Worm (Caenorhabditis elegans): ENCODE results near the gene srz-70.
A peak's percentile ranks its signal among the peaks of the same experiment; 100 is the strongest.

srz-70 gene

DNA sequence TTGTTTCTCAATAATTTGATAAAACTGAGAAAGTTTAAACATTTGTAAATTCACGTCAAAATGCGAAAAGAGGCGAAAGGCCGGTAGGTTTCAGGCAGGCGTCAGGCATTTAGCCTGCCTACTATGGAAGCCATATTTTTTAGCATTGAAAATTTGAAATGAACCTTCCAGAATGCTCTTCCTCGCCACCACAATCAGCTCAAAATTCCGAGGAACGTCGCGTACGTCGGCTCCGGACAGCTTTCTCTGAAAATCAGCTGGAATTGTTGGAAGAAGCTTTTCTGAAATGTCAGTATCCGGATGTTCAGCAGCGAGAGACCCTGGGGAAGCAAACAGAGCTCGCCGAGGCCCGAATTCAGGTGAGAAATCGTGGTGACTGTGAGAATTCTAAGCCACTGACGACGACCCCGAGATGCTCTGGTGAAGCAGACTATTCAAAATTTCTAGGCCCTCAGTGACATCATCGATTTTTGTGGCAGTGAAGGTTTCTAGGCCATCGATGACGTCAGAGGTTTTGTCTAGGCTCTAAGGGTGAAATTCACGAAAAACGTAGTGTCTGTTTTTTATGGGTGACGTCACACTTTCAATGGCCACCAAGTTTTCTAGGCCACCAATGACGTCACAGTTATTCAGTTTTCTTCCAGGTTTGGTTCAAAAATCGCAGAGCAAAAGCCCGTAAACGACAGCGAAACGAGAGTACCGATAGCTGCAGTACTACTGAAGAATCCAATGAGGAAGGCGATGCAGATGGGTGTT, 23.3 kb upstream of the srz-70 start:
- TF ChIP-seq ceh-58 (GFP tag; IDR thresholded peaks at IDR 0.05) (0 out of 2 replicates have a peak, but pooled peaks have one; percentile 35), lir-1 (GFP tag; conservative IDR thresholded peaks at IDR 0.05) (no peak), C06A6.2 (GFP tag; conservative IDR thresholded peaks at IDR 0.05) (no peak), Y79H2A.3 (GFP tag; conservative IDR thresholded peaks at IDR 0.05) (no peak), ceh-79 (tag; optimal IDR thresholded peaks at IDR 0.05) (no peak), B0035.1 (tag; optimal IDR thresholded peaks at IDR 0.05) (no peak), lin-35 (GFP tag; optimal IDR thresholded peaks at IDR 0.05) (no peak), zfh-2 (GFP tag; conservative IDR thresholded peaks at IDR 0.05) (peak; percentile 47; the same call in 1 of the 2 replicates), ztf-25 (GFP tag; IDR thresholded peaks at IDR 0.05) (no peak), repo-1 (tag; optimal IDR thresholded peaks at IDR 0.05) (no peak), hmg-1.2 (GFP tag; IDR thresholded peaks at IDR 0.05) (no peak)

DNA sequence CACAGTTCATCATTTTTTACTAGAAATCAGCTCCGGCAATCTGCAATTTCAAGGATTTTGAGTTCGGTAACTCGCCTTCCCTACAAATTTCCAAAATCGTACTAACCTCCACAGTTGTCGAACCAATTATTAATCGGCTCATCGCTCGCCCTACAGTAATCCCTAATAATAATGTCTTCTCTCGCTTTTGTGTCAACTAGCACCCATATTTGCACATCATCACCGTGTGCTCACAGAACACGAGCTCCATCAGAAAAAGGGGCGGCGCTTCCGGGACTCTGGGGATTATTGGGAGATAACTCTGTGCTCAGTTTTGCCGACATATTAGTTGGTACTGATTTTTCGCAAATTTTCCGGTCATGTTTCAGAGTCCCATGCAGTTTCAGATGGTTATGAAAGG, 19.1 kb upstream of the srz-70 start, which contains the start of gene ceh-53:
Gene ceh-53 (plus strand): TSS at position 301 of the 400 bp plus-strand sequence.
- TF ChIP-seq attf-5 (GFP tag; optimal IDR thresholded peaks at IDR 0.05) (no peak), ceh-27 (GFP tag; optimal IDR thresholded peaks at IDR 0.05) (no peak), nhr-27 (tag; optimal IDR thresholded peaks at IDR 0.05) (no peak), dox-1 (GFP tag; IDR thresholded peaks at IDR 0.05) (no peak), F33H1.4 (GFP tag; IDR thresholded peaks at IDR 0.05) (no peak), ztf-26 (tag; optimal IDR thresholded peaks at IDR 0.05) (no peak), T26A5.8 (tag; optimal IDR thresholded peaks at IDR 0.05) (no peak), hrde-1 (tag; optimal IDR thresholded peaks at IDR 0.05; ENCODE audit: borderline replicate concordance) (no peak), Y53G8AR.9 (GFP tag; conservative IDR thresholded peaks at IDR 0.05) (no peak), ztf-3 (GFP tag; optimal IDR thresholded peaks at IDR 0.05) (no peak), lsl-1 (GFP tag; optimal IDR thresholded peaks at IDR 0.05) (no peak), athp-1 (tag; optimal IDR thresholded peaks at IDR 0.05) (no peak), lsy-27 (tag; optimal IDR thresholded peaks at IDR 0.05; ENCODE audit: borderline replicate concordance, insufficient read depth) (no peak), nhr-179 (tag; optimal IDR thresholded peaks at IDR 0.05) (no peak), him-1 (tag; optimal IDR thresholded peaks at IDR 0.05) (no peak)

DNA sequence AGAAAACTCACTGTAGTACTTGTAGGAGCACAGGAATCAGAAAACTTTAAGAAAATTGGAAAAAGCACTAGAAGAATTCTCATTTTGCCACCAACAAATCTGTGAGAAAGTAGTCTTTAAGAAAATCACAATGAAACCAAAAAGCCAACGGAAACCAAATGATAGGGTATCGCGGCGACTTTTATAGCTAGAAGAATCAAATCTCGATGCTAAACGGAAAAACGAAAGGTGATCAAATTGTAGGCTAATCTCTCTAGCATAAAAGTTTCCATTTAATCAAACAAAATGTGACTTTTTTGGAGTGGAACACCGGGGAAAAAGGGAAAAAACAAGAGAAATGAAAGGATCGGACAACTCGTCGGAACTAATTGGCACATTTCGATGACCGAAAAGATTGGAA, 17.5 kb upstream of the srz-70 start, which contains the start of gene C09G12.17:
Gene C09G12.17 (minus strand): TSS at position 101 of the 400 bp plus-strand sequence.
- TF ChIP-seq Y53F4B.3 (GFP tag; IDR thresholded peaks at IDR 0.05) (no peak), ztf-25 (GFP tag; IDR thresholded peaks at IDR 0.05) (no peak), die-1 (tag; optimal IDR thresholded peaks at IDR 0.05) (no peak), pha-4 (tag; optimal IDR thresholded peaks at IDR 0.05) (no peak), lag-1 (GFP tag; IDR thresholded peaks at IDR 0.05) (no peak), ceh-40 (GFP tag; IDR thresholded peaks at IDR 0.05) (no peak), zim-3 (tag; optimal IDR thresholded peaks at IDR 0.05) (no peak), Y53G8AR.9 (GFP tag; conservative IDR thresholded peaks at IDR 0.05) (no peak), nhr-27 (tag; optimal IDR thresholded peaks at IDR 0.05) (no peak), him-1 (tag; optimal IDR thresholded peaks at IDR 0.05) (no peak), ceh-100 (GFP tag; IDR thresholded peaks at IDR 0.05) (no peak), T07F8.4 (tag; optimal IDR thresholded peaks at IDR 0.05) (no peak), egrh-3 (GFP tag; IDR thresholded peaks at IDR 0.05) (no peak), ceh-27 (GFP tag; optimal IDR thresholded peaks at IDR 0.05) (no peak), B0035.1 (tag; optimal IDR thresholded peaks at IDR 0.05) (no peak), hrde-1 (tag; optimal IDR thresholded peaks at IDR 0.05; ENCODE audit: borderline replicate concordance) (no peak), bed-2 (GFP tag; IDR thresholded peaks at IDR 0.05) (no peak), nhr-120 (GFP tag; IDR thresholded peaks at IDR 0.05) (no peak), egl-44 (GFP tag; IDR thresholded peaks at IDR 0.05) (no peak)

All from whole organism, young adult.